Worm (Caenorhabditis elegans) whole organism, L4 larva: ENCODE results near the gene F41C3.8.

Experiments used
- F37D6.2 ChIP-seq: sonication (generic microtip); optimal IDR thresholded peaks from 2 replicates; lab custom pipeline; 2016; ENCODE audit warnings: mild to moderate bottlenecking, missing genetic modification characterization, missing compliant biosample characterization
- F44E2.7 ChIP-seq: fragments of 200-800 bp; sonication (Bioruptor generic); IDR thresholded peaks from 2 replicates; pipeline ENCODE4 v2.1.2; 2022; ENCODE audit warnings: missing genetic modification characterization, missing compliant biosample characterization
- R02D3.7 ChIP-seq: fragments of 150-350 bp; sonication (generic microtip); optimal IDR thresholded peaks from 3 replicates; lab custom pipeline; 2014; ENCODE audit warnings: missing biosample characterization, missing genetic modification characterization
- Y105C5A.15 ChIP-seq: fragments of 200-800 bp; sonication (Bioruptor generic); IDR thresholded peaks from 2 replicates; pipeline ENCODE4 v1.3.6; 2022; ENCODE audit warnings: missing genetic modification characterization, missing compliant biosample characterization
- Y5F2A.4 ChIP-seq: fragments of 200-800 bp; sonication (Bioruptor generic); optimal IDR thresholded peaks from 2 replicates; lab custom pipeline; 2018; ENCODE audit warnings: mild to moderate bottlenecking, missing genetic modification characterization, missing compliant biosample characterization
- aha-1 ChIP-seq: fragments of 150-350 bp; peaks from one replicate; lab custom pipeline; 2014; ENCODE audit warnings: missing biosample characterization, missing genetic modification characterization
- arid-1 ChIP-seq: fragments of 200-800 bp; sonication (Bioruptor generic); conservative IDR thresholded peaks from 2 replicates; pipeline ENCODE4 v1.3.6; 2022; ENCODE audit warnings: missing genetic modification reagents, missing genetic modification characterization, missing compliant biosample characterization
- attf-4 ChIP-seq: sonication (generic microtip); optimal IDR thresholded peaks from 3 replicates; lab custom pipeline; 2017; ENCODE audit warnings: missing biosample characterization, missing genetic modification characterization
- ceh-32 ChIP-seq: sonication (generic microtip); optimal IDR thresholded peaks from 2 replicates; lab custom pipeline; 2016; ENCODE audit warnings: mild to moderate bottlenecking, missing genetic modification characterization, missing compliant biosample characterization; ENCODE audit not compliant: poor library complexity
- cey-2 ChIP-seq: sonication (generic microtip); optimal IDR thresholded peaks from 3 replicates; lab custom pipeline; 2017; ENCODE audit warnings: missing genetic modification characterization, mild to moderate bottlenecking, missing compliant biosample characterization, antibody characterized with exemption, borderline replicate concordance; ENCODE audit not compliant: insufficient read depth
- ctbp-1 ChIP-seq: fragments of 200-800 bp; sonication (Bioruptor generic); IDR thresholded peaks from 2 replicates; pipeline ENCODE4 v1.3.6; 2022; ENCODE audit warnings: missing genetic modification reagents, missing genetic modification characterization, missing compliant biosample characterization
- daf-19 ChIP-seq: fragments of 200-800 bp; sonication (Bioruptor generic); conservative IDR thresholded peaks from 2 replicates; pipeline ENCODE4 v1.3.6; 2022; ENCODE audit warnings: missing genetic modification characterization, missing compliant biosample characterization
- daf-8 ChIP-seq: fragments of 200-800 bp; sonication (Bioruptor generic); IDR thresholded peaks from 2 replicates; pipeline ENCODE4 v1.3.6; 2022; ENCODE audit warnings: missing genetic modification characterization, missing compliant biosample characterization
- dmd-6 ChIP-seq: fragments of 200-800 bp; sonication (Bioruptor generic); IDR thresholded peaks from 2 replicates; pipeline ENCODE4 v1.3.6; 2022; ENCODE audit warnings: missing genetic modification reagents, missing genetic modification characterization, missing compliant biosample characterization
- hif-1 ChIP-seq, 2 experiments: sonication (generic microtip); optimal IDR thresholded peaks; 2 replicates each; lab custom pipeline; 2016 to 2017; ENCODE audit warnings: missing compliant biosample characterization in 2 of 2, missing genetic modification characterization in 2 of 2, missing genetic modification reagents in 2 of 2, missing genotype in 2 of 2, mild to moderate bottlenecking in 1 of 2
- hmg-1.1 ChIP-seq: fragments of 200-800 bp; sonication (Bioruptor generic); IDR thresholded peaks from 2 replicates; pipeline ENCODE4 v1.3.6; 2022; ENCODE audit warnings: missing genetic modification reagents, missing genetic modification characterization, missing compliant biosample characterization
- jun-1 ChIP-seq: fragments of 150-350 bp; optimal IDR thresholded peaks from 2 replicates; lab custom pipeline; 2014; ENCODE audit warnings: missing biosample characterization, missing genetic modification reagents, missing genetic modification characterization
- lin-1 ChIP-seq: fragments of 200-800 bp; sonication (Bioruptor generic); IDR thresholded peaks from 2 replicates; pipeline ENCODE4 v1.3.6; 2022; ENCODE audit warnings: missing genetic modification reagents, missing genetic modification characterization, missing compliant biosample characterization
- lin-29 ChIP-seq: fragments of 200-800 bp; sonication (Bioruptor generic); IDR thresholded peaks from 2 replicates; pipeline ENCODE4 v1.3.6; 2022; ENCODE audit warnings: missing genetic modification reagents, missing genetic modification characterization, missing compliant biosample characterization
- lir-3 ChIP-seq: sonication (generic microtip); optimal IDR thresholded peaks from 2 replicates; lab custom pipeline; 2016; ENCODE audit warnings: mild to moderate bottlenecking, missing genetic modification characterization, missing compliant biosample characterization
- madf-5 ChIP-seq, 2 experiments: fragments of 200-800 bp; sonication (Bioruptor generic); IDR thresholded peaks; 2 replicates each; pipeline ENCODE4 v1.3.6; 2022; ENCODE audit warnings: missing compliant biosample characterization in 2 of 2, missing genetic modification characterization in 2 of 2
- madf-9 ChIP-seq: fragments of 200-800 bp; sonication (Bioruptor generic); conservative IDR thresholded peaks from 2 replicates; pipeline ENCODE4 v1.3.6; 2022; ENCODE audit warnings: missing genetic modification reagents, missing genetic modification characterization, missing compliant biosample characterization
- mdl-1 ChIP-seq, 2 experiments: fragments of 150-350 bp in 1 of 2; sonication (generic microtip) in 1 of 2; optimal IDR thresholded peaks; 2 replicates each; lab custom pipeline; 2014 to 2017; ENCODE audit warnings: missing biosample characterization in 2 of 2, missing genetic modification characterization in 2 of 2
- mes-2 ChIP-seq: sonication (generic microtip); optimal IDR thresholded peaks from 2 replicates; lab custom pipeline; 2016; ENCODE audit warnings: missing genotype, mild to moderate bottlenecking, missing genetic modification characterization, missing compliant biosample characterization; ENCODE audit not compliant: poor library complexity, severe bottlenecking
- nhr-237 ChIP-seq: sonication (generic microtip); optimal IDR thresholded peaks from 2 replicates; lab custom pipeline; 2017; ENCODE audit warnings: missing biosample characterization, missing genetic modification characterization
- nhr-25 ChIP-seq: sonication (generic microtip); optimal IDR thresholded peaks from 2 replicates; lab custom pipeline; 2017; ENCODE audit warnings: missing genetic modification characterization, mild to moderate bottlenecking, missing compliant biosample characterization, antibody characterized with exemption, moderate library complexity, borderline replicate concordance; ENCODE audit not compliant: insufficient read depth
- nhr-76 ChIP-seq: fragments of 150-350 bp; optimal IDR thresholded peaks from 2 replicates; lab custom pipeline; 2014; ENCODE audit warnings: missing biosample characterization, missing genetic modification characterization
- nhr-77 ChIP-seq: fragments of 150-350 bp; optimal IDR thresholded peaks from 2 replicates; lab custom pipeline; 2014; ENCODE audit warnings: missing biosample characterization, missing genetic modification characterization
- pqm-1 ChIP-seq: sonication (generic microtip); optimal IDR thresholded peaks from 2 replicates; lab custom pipeline; 2017; ENCODE audit warnings: missing biosample characterization, missing genetic modification characterization
- sdz-12 ChIP-seq: fragments of 200-800 bp; sonication (Bioruptor generic); optimal IDR thresholded peaks from 2 replicates; lab custom pipeline; 2018; ENCODE audit warnings: mild to moderate bottlenecking, missing genetic modification characterization, missing compliant biosample characterization
- tag-97 ChIP-seq: fragments of 200-800 bp; sonication (Bioruptor generic); IDR thresholded peaks from 2 replicates; pipeline ENCODE4 v1.3.6; 2022; ENCODE audit warnings: missing genetic modification characterization, missing compliant biosample characterization
- unc-62 ChIP-seq, 3 experiments: fragments of 150-350 bp in 1 of 3; sonication (generic microtip); optimal IDR thresholded peaks in 2 of 3; peaks in 1 of 3; 1 replicate in 1 of 3; 2 replicates in 2 of 3; lab custom pipeline; 2014 to 2017; ENCODE audit warnings: missing biosample characterization in 3 of 3, missing genetic modification characterization in 3 of 3, missing genetic modification reagents in 3 of 3, missing genotype in 1 of 3
- vab-7 ChIP-seq: fragments of 200-800 bp; sonication (Bioruptor generic); IDR thresholded peaks from 2 replicates; pipeline ENCODE4 v1.3.6; 2022; ENCODE audit warnings: missing genetic modification reagents, missing genetic modification characterization, missing compliant biosample characterization
- zfp-2 ChIP-seq: sonication (generic microtip); optimal IDR thresholded peaks from 2 replicates; lab custom pipeline; 2016; ENCODE audit warnings: mild to moderate bottlenecking, missing genetic modification characterization, missing compliant biosample characterization
- zfp-3 ChIP-seq: fragments of 200-800 bp; sonication (Bioruptor generic); conservative IDR thresholded peaks from 2 replicates; pipeline ENCODE4 v1.3.6; 2022; ENCODE audit warnings: missing genetic modification reagents, missing genetic modification characterization, missing compliant biosample characterization
- zip-11 ChIP-seq: fragments of 200-800 bp; sonication (Bioruptor generic); IDR thresholded peaks from 2 replicates; pipeline ENCODE4 v1.3.6; 2022; ENCODE audit warnings: missing genetic modification characterization, missing compliant biosample characterization
- ztf-11 ChIP-seq: fragments of 150-350 bp; optimal IDR thresholded peaks from 2 replicates; lab custom pipeline; 2014; ENCODE audit warnings: missing biosample characterization, missing genetic modification characterization
- ztf-7 ChIP-seq: fragments of 150-350 bp; optimal IDR thresholded peaks from 2 replicates; lab custom pipeline; 2014; ENCODE audit warnings: missing biosample characterization, missing genetic modification characterization

The F41C3.8 gene

ce11 chrII:4728687-4729086 lies 12.8 kb downstream of the F41C3.8 start (continued):
- TF ChIP-seq attf-4 (tag; lab: Kevin White, UChicago) (no peak), Y5F2A.4 (GFP tag; lab: Kevin White, UChicago) (no peak), vab-7 (GFP tag; lab: Robert Waterston, UW) (no peak), dmd-6 (GFP tag; lab: Robert Waterston, UW) (peak; percentile 89), mes-2 (no peak), cey-2 (tag; lab: Kevin White, UChicago) (peak; percentile 7), aha-1 (no peak), Y105C5A.15 (GFP tag; lab: Robert Waterston, UW) (no peak), lir-3 (tag; lab: Kevin White, UChicago) (no peak), F37D6.2 (tag; lab: Kevin White, UChicago) (no peak), ztf-11 (tag; lab: Kevin White, UChicago) (no peak), ctbp-1 (GFP tag; lab: Robert Waterston, UW) (no peak), R02D3.7 (tag; lab: Kevin White, UChicago) (no peak), hmg-1.1 (GFP tag; lab: Robert Waterston, UW) (no peak), ztf-7 (tag; lab: Kevin White, UChicago) (no peak), daf-19 (no peak), zip-11 (no peak)

ce11 chrII:4729733-4730132 lies 13.9 kb downstream of the F41C3.8 start, which contains the start of gene F41C3.7:
Gene F41C3.7 (plus strand): TSS chrII:4730033.
- TF ChIP-seq lin-1 (GFP tag; lab: Robert Waterston, UW) (no peak), mdl-1 (tag; optimal IDR thresholded peaks at IDR 0.05; lab: Kevin White, UChicago) (no peak), daf-19 (no peak), nhr-76 (tag; lab: Kevin White, UChicago) (no peak), arid-1 (GFP tag; lab: Robert Waterston, UW) (no peak), zfp-3 (GFP tag; lab: Robert Waterston, UW) (no peak), madf-9 (GFP tag; lab: Robert Waterston, UW) (no peak), lin-29 (GFP tag; lab: Robert Waterston, UW) (no peak), jun-1 (tag; lab: Kevin White, UChicago) (no peak), nhr-77 (tag; lab: Kevin White, UChicago) (no peak), F44E2.7 (no peak), madf-5 (GFP tag; IDR thresholded peaks at IDR 0.05; lab: Robert Waterston, UW) (no peak), unc-62 (GFP tag; optimal IDR thresholded peaks at IDR 0.05 in 1 of 2; lab: Kevin White, UChicago) (no peak), unc-62 (tag; optimal IDR thresholded peaks at IDR 0.05; lab: Kevin White, UChicago) (no peak), R02D3.7 (tag; lab: Kevin White, UChicago) (no peak), zfp-2 (tag; lab: Kevin White, UChicago) (no peak), nhr-237 (no peak)
- TF ChIP-seq, all 104 proteins: peak for 0

- no peak for TF ChIP-seq cey-2 (tag; lab: Kevin White, UChicago)
- no peak for TF ChIP-seq unc-62 (GFP tag; optimal IDR thresholded peaks at IDR 0.05 in 1 of 2; lab: Kevin White, UChicago)
- no peak for TF ChIP-seq unc-62 (tag; optimal IDR thresholded peaks at IDR 0.05; lab: Kevin White, UChicago)
- no peak for TF ChIP-seq lir-3 (tag; lab: Kevin White, UChicago)
- TF ChIP-seq zfp-3 (GFP tag; lab: Robert Waterston, UW): no peak
- TF ChIP-seq daf-8 (GFP tag; lab: Robert Waterston, UW): no peak
- TF ChIP-seq lin-1 (GFP tag; lab: Robert Waterston, UW): no peak
- TF ChIP-seq sdz-12 (GFP tag; lab: Kevin White, UChicago): no peak
- TF ChIP-seq pqm-1 (tag; lab: Kevin White, UChicago): no peak
- TF ChIP-seq zfp-2 (tag; lab: Kevin White, UChicago): no peak
- no peak for TF ChIP-seq ceh-32
- TF ChIP-seq nhr-25: no peak
- TF ChIP-seq Y105C5A.15 (GFP tag; lab: Robert Waterston, UW): no peak
- no peak for TF ChIP-seq hif-1 (tag; optimal IDR thresholded peaks at IDR 0.05; lab: Kevin White, UChicago)
- no peak for TF ChIP-seq tag-97 (GFP tag; lab: Robert Waterston, UW)
Measured at ce11 chrII:4733848-4734247, 18.0 kb downstream of the F41C3.8 start, which contains the start of gene F41C3.11. Gene F41C3.11 (minus strand): TSS chrII:4733948.
